Worm (Caenorhabditis elegans): ENCODE measurements around the gene cyp-37A1.

- no peak for TF ChIP-seq sptf-1 (tag; optimal IDR thresholded peaks at IDR 0.05)
- no peak for TF ChIP-seq nhr-2 (tag; optimal IDR thresholded peaks at IDR 0.05)
- TF ChIP-seq nhr-28 (tag; optimal IDR thresholded peaks at IDR 0.05): no peak
- TF ChIP-seq nhr-76 (tag; optimal IDR thresholded peaks at IDR 0.05): no peak
- no peak for TF ChIP-seq ceh-39 (tag; optimal IDR thresholded peaks at IDR 0.05)
These were observed 32.2 kb downstream of the cyp-37A1 start, which contains the start of gene sre-47 for ce11 chrII:13984551-13984950.

All from whole organism, mixed stage, embryonic.